Worm (Caenorhabditis elegans) whole organism, L1 larva: ENCODE data around the gene C06A6.2.
A peak's percentile ranks its signal among the peaks of the same experiment; 100 is the strongest.

Experiments
- C16A3.4 ChIP-seq: fragments of 150-350 bp; optimal IDR thresholded peaks from 2 replicates; lab custom pipeline; 2014; ENCODE audit warnings: missing biosample characterization, missing genetic modification characterization
- alr-1 ChIP-seq: fragments of 200-800 bp; sonication (Bioruptor generic); optimal IDR thresholded peaks from 2 replicates; lab custom pipeline; 2018; ENCODE audit warnings: borderline replicate concordance, mild to moderate bottlenecking, missing genetic modification characterization, missing compliant biosample characterization
- blmp-1 ChIP-seq: fragments of 150-350 bp; optimal IDR thresholded peaks from 2 replicates; lab custom pipeline; 2014; ENCODE audit warnings: missing biosample characterization, missing genetic modification characterization
- ces-1 ChIP-seq: fragments of 150-350 bp; optimal IDR thresholded peaks from 2 replicates; lab custom pipeline; 2014; ENCODE audit warnings: missing biosample characterization, missing genetic modification reagents, missing genetic modification characterization
- dsc-1 ChIP-seq: sonication (generic microtip); optimal IDR thresholded peaks from 2 replicates; lab custom pipeline; 2016; ENCODE audit warnings: mild to moderate bottlenecking, missing genetic modification characterization, missing compliant biosample characterization
- efl-1 ChIP-seq, 4 experiments: fragments of 150-350 bp; optimal IDR thresholded peaks in 3 of 4; peaks in 1 of 4; 1 replicate in 1 of 4; 2 replicates in 3 of 4; lab custom pipeline; 2014; ENCODE audit warnings: missing biosample characterization in 2 of 4, missing genetic modification characterization in 2 of 4, missing genetic modification reagents in 2 of 4
- efl-3 ChIP-seq: fragments of 200-800 bp; sonication (Bioruptor generic); optimal IDR thresholded peaks from 2 replicates; lab custom pipeline; 2018; ENCODE audit warnings: mild to moderate bottlenecking, missing genetic modification characterization, missing compliant biosample characterization
- egl-13 ChIP-seq: sonication (generic microtip); optimal IDR thresholded peaks from 2 replicates; lab custom pipeline; 2016; ENCODE audit warnings: missing genotype, missing genetic modification reagents, missing genetic modification characterization, missing compliant biosample characterization
- egl-27 ChIP-seq, 2 experiments: fragments of 150-350 bp in 1 of 2; sonication (generic microtip); optimal IDR thresholded peaks; 3 replicates each; lab custom pipeline; 2017 to 2018; ENCODE audit warnings: missing biosample characterization in 2 of 2, missing genetic modification characterization in 2 of 2, missing genetic modification reagents in 2 of 2
- elt-2 ChIP-seq: sonication (generic microtip); optimal IDR thresholded peaks from 2 replicates; lab custom pipeline; 2016; ENCODE audit warnings: missing genetic modification characterization, mild to moderate bottlenecking, inconsistent platforms, missing compliant biosample characterization, missing genetic modification reagents
- elt-3 ChIP-seq, 6 experiments: fragments of 150-350 bp in 1 of 6; sonication (generic microtip); optimal IDR thresholded peaks; 2 replicates each; lab custom pipeline; 2017 to 2018; ENCODE audit warnings: missing biosample characterization in 6 of 6, missing genetic modification characterization in 6 of 6, inconsistent platforms in 1 of 6
- ets-5 ChIP-seq: fragments of 200-800 bp; sonication (Bioruptor generic); IDR thresholded peaks from 2 replicates; pipeline ENCODE4 v1.3.6; 2022; ENCODE audit warnings: missing genetic modification characterization, missing compliant biosample characterization
- fkh-8 ChIP-seq: sonication (generic microtip); optimal IDR thresholded peaks from 2 replicates; lab custom pipeline; 2016; ENCODE audit warnings: mild to moderate bottlenecking, missing genetic modification characterization, missing compliant biosample characterization
- fos-1 ChIP-seq: fragments of 150-350 bp; optimal IDR thresholded peaks from 2 replicates; lab custom pipeline; 2014; ENCODE audit warnings: missing biosample characterization, missing genetic modification characterization
- grh-1 ChIP-seq: fragments of 200-800 bp; sonication (Bioruptor generic); IDR thresholded peaks from 2 replicates; pipeline ENCODE4 v1.3.6; 2022; ENCODE audit warnings: missing genetic modification reagents, missing genetic modification characterization, missing compliant biosample characterization
- hlh-17 ChIP-seq: fragments of 200-800 bp; sonication (Bioruptor generic); optimal IDR thresholded peaks from 2 replicates; lab custom pipeline; 2018; ENCODE audit warnings: missing genetic modification characterization, mild to moderate bottlenecking, missing compliant biosample characterization, moderate library complexity, borderline replicate concordance
- hpl-2 ChIP-seq: fragments of 150-350 bp; optimal IDR thresholded peaks from 2 replicates; lab custom pipeline; 2014; ENCODE audit warnings: missing biosample characterization, missing genetic modification reagents, missing genetic modification characterization
- irx-1 ChIP-seq: sonication (generic microtip); optimal IDR thresholded peaks from 2 replicates; lab custom pipeline; 2016; ENCODE audit warnings: missing genetic modification characterization, missing compliant biosample characterization
- lin-13 ChIP-seq: fragments of 150-350 bp; optimal IDR thresholded peaks from 2 replicates; lab custom pipeline; 2014; ENCODE audit warnings: missing biosample characterization, missing genetic modification reagents, missing genetic modification characterization
- lin-14 ChIP-seq: fragments of 200-800 bp; sonication (Bioruptor generic); optimal IDR thresholded peaks from 2 replicates; lab custom pipeline; 2018; ENCODE audit warnings: mild to moderate bottlenecking, missing genetic modification characterization, moderate library complexity, missing compliant biosample characterization
- lin-15B ChIP-seq: fragments of 150-350 bp; sonication (generic microtip); optimal IDR thresholded peaks from 3 replicates; lab custom pipeline; 2014; ENCODE audit warnings: missing biosample characterization, missing genetic modification characterization
- lin-35 ChIP-seq, 2 experiments: fragments of 150-350 bp; optimal IDR thresholded peaks; 2 replicates each; lab custom pipeline; 2014; ENCODE audit warnings: missing biosample characterization in 2 of 2, missing genetic modification characterization in 2 of 2, missing genetic modification reagents in 2 of 2
- lir-3 ChIP-seq: sonication (generic microtip); optimal IDR thresholded peaks from 2 replicates; lab custom pipeline; 2016; ENCODE audit warnings: mild to moderate bottlenecking, missing genetic modification characterization, moderate library complexity, missing compliant biosample characterization; ENCODE audit not compliant: poor library complexity
- lsy-2 ChIP-seq, 2 experiments: fragments of 150-350 bp; optimal IDR thresholded peaks; 2 replicates each; lab custom pipeline; 2014; ENCODE audit warnings: missing biosample characterization in 2 of 2, missing genetic modification characterization in 2 of 2
- mab-9 ChIP-seq: fragments of 200-800 bp; sonication (Bioruptor generic); IDR thresholded peaks from 2 replicates; pipeline ENCODE4 v1.3.6; 2022; ENCODE audit warnings: missing genetic modification reagents, missing genetic modification characterization, missing compliant biosample characterization
- mdl-1 ChIP-seq, 2 experiments: fragments of 150-350 bp; optimal IDR thresholded peaks; 2 replicates each; lab custom pipeline; 2014 to 2017; ENCODE audit warnings: missing biosample characterization in 2 of 2, missing genetic modification characterization in 2 of 2, inconsistent platforms in 1 of 2
- mef-2 ChIP-seq: fragments of 150-350 bp; optimal IDR thresholded peaks from 2 replicates; lab custom pipeline; 2014; ENCODE audit warnings: missing biosample characterization, missing genetic modification characterization
- nhr-12 ChIP-seq: sonication (generic microtip); optimal IDR thresholded peaks from 2 replicates; lab custom pipeline; 2017; ENCODE audit warnings: missing biosample characterization, missing genetic modification characterization
- nhr-20 ChIP-seq: sonication (generic microtip); optimal IDR thresholded peaks from 2 replicates; lab custom pipeline; 2016; ENCODE audit warnings: mild to moderate bottlenecking, missing genetic modification characterization, missing compliant biosample characterization
- nhr-237 ChIP-seq: fragments of 150-350 bp; optimal IDR thresholded peaks from 2 replicates; lab custom pipeline; 2014; ENCODE audit warnings: missing biosample characterization, missing genetic modification characterization
- nhr-28 ChIP-seq: fragments of 150-350 bp; optimal IDR thresholded peaks from 2 replicates; lab custom pipeline; 2014; ENCODE audit warnings: missing biosample characterization, missing genetic modification characterization
- nhr-47 ChIP-seq: sonication (generic microtip); optimal IDR thresholded peaks from 2 replicates; lab custom pipeline; 2016; ENCODE audit warnings: mild to moderate bottlenecking, missing genetic modification characterization, moderate library complexity, missing compliant biosample characterization
- nhr-71 ChIP-seq: sonication (generic microtip); optimal IDR thresholded peaks from 2 replicates; lab custom pipeline; 2016; ENCODE audit warnings: mild to moderate bottlenecking, missing genetic modification characterization, moderate library complexity, missing compliant biosample characterization
- nhr-76 ChIP-seq: sonication (generic microtip); optimal IDR thresholded peaks from 2 replicates; lab custom pipeline; 2017; ENCODE audit warnings: missing biosample characterization, missing genetic modification characterization
- pag-3 ChIP-seq: sonication (generic microtip); optimal IDR thresholded peaks from 2 replicates; lab custom pipeline; 2017; ENCODE audit warnings: missing genetic modification characterization, mild to moderate bottlenecking, missing compliant biosample characterization, antibody characterized with exemption, borderline replicate concordance; ENCODE audit not compliant: insufficient read depth
- skn-1 ChIP-seq: fragments of 150-350 bp; optimal IDR thresholded peaks from 2 replicates; lab custom pipeline; 2014; ENCODE audit warnings: missing biosample characterization, missing genetic modification characterization
- snpc-4 ChIP-seq: fragments of 150-350 bp; optimal IDR thresholded peaks from 2 replicates; lab custom pipeline; 2014; ENCODE audit warnings: missing biosample characterization, missing genetic modification characterization
- sox-4 ChIP-seq: sonication (generic microtip); optimal IDR thresholded peaks from 2 replicates; lab custom pipeline; 2016; ENCODE audit warnings: missing genetic modification characterization, missing compliant biosample characterization
- swsn-7 ChIP-seq: sonication (generic microtip); optimal IDR thresholded peaks from 2 replicates; lab custom pipeline; 2016; ENCODE audit warnings: missing genetic modification characterization, missing compliant biosample characterization
- tbx-2 ChIP-seq: sonication (generic microtip); optimal IDR thresholded peaks from 2 replicates; lab custom pipeline; 2016; ENCODE audit warnings: missing genetic modification characterization, missing compliant biosample characterization
- tlp-1 ChIP-seq: fragments of 150-350 bp; optimal IDR thresholded peaks from 2 replicates; lab custom pipeline; 2014; ENCODE audit warnings: missing biosample characterization, missing genetic modification characterization
- unc-30 ChIP-seq: sonication (generic microtip); optimal IDR thresholded peaks from 2 replicates; lab custom pipeline; 2017; ENCODE audit warnings: missing biosample characterization, missing genetic modification characterization
- unc-86 ChIP-seq: sonication (generic microtip); optimal IDR thresholded peaks from 2 replicates; lab custom pipeline; 2016; ENCODE audit warnings: missing genetic modification characterization, missing compliant biosample characterization
- vab-15 ChIP-seq: sonication (generic microtip); optimal IDR thresholded peaks from 2 replicates; lab custom pipeline; 2017; ENCODE audit warnings: missing genotype, mild to moderate bottlenecking, missing genetic modification characterization, missing compliant biosample characterization
- xbp-1 ChIP-seq: sonication (generic microtip); optimal IDR thresholded peaks from 2 replicates; lab custom pipeline; 2016; ENCODE audit warnings: missing genetic modification characterization, missing compliant biosample characterization
- ztf-4 ChIP-seq: fragments of 150-350 bp; optimal IDR thresholded peaks from 2 replicates; lab custom pipeline; 2014; ENCODE audit warnings: missing biosample characterization, missing genetic modification characterization

C06A6.2 gene

ce11 chrIV:7836491-7836890 lies 9.9 kb upstream of the C06A6.2 start:
- TF ChIP-seq lir-3 (tag; lab: Kevin White, UChicago), result no peak
- TF ChIP-seq blmp-1, result peak; percentile 79
- no peak for TF ChIP-seq hlh-17 (GFP tag; lab: Kevin White, UChicago)
- TF ChIP-seq tlp-1 (tag; lab: Kevin White, UChicago), result no peak
- no peak for TF ChIP-seq nhr-28 (tag; lab: Kevin White, UChicago)
- TF ChIP-seq nhr-76 (tag; lab: Kevin White, UChicago), result no peak
- no peak for TF ChIP-seq efl-1 (optimal IDR thresholded peaks at IDR 0.05; lab: Kevin White, UChicago)
- TF ChIP-seq efl-1 (GFP tag; optimal IDR thresholded peaks at IDR 0.05 in 1 of 2; lab: Kevin White, UChicago), result peak in 1 of 2 experiments; percentile 51
- no peak for TF ChIP-seq irx-1 (tag; lab: Kevin White, UChicago)
- peak; percentile 51; the same call in 1 of the 2 replicates for TF ChIP-seq grh-1 (GFP tag; lab: Robert Waterston, UW)
- no peak for TF ChIP-seq nhr-237
- no peak for TF ChIP-seq efl-3 (GFP tag; lab: Kevin White, UChicago)

ce11 chrIV:7838426-7838825 lies 8.0 kb upstream of the C06A6.2 start, which contains the start of gene C06A6.7:
Gene C06A6.7, minus strand, starts transcription at chrIV:7838526.
- TF ChIP-seq lin-13 (no peak), egl-27 (tag; optimal IDR thresholded peaks at IDR 0.05; lab: Kevin White, UChicago) (no peak), irx-1 (tag; lab: Kevin White, UChicago) (no peak), nhr-12 (tag; lab: Kevin White, UChicago) (no peak), lir-3 (tag; lab: Kevin White, UChicago) (no peak), fos-1 (tag; lab: Kevin White, UChicago) (no peak), xbp-1 (tag; lab: Kevin White, UChicago) (no peak), sox-4 (tag; lab: Kevin White, UChicago) (no peak), snpc-4 (tag; lab: Kevin White, UChicago) (no peak), ets-5 (GFP tag; lab: Robert Waterston, UW) (no peak), pag-3 (no peak), unc-30 (tag; lab: Kevin White, UChicago) (no peak), vab-15 (tag; lab: Kevin White, UChicago) (no peak)

- TF ChIP-seq egl-13 (peak; percentile 20), C16A3.4 (tag; lab: Kevin White, UChicago) (no peak), alr-1 (tag; lab: Kevin White, UChicago) (no peak), unc-86 (tag; lab: Kevin White, UChicago) (peak; percentile 19), lin-14 (peak; percentile 33), swsn-7 (tag; lab: Kevin White, UChicago) (peak; percentile 6), fkh-8 (peak; percentile 92), lsy-2 (tag; optimal IDR thresholded peaks at IDR 0.05; lab: Kevin White, UChicago) (peak in 1 of 2 experiments; percentile 4), skn-1 (no peak), nhr-71 (tag; lab: Kevin White, UChicago) (peak; percentile 34), nhr-47 (tag; lab: Kevin White, UChicago) (peak; percentile 45), efl-1 (optimal IDR thresholded peaks at IDR 0.05; lab: Kevin White, UChicago) (no peak), efl-1 (GFP tag; optimal IDR thresholded peaks at IDR 0.05 in 1 of 2; lab: Kevin White, UChicago) (peak in 1 of 2 experiments; percentile 82), nhr-20 (peak; percentile 10), dsc-1 (tag; lab: Kevin White, UChicago) (peak; percentile 73), ets-5 (GFP tag; lab: Robert Waterston, UW) (no peak), hpl-2 (GFP tag; lab: Kevin White, UChicago) (no peak)
Measured at ce11 chrIV:7839923-7840322, 6.5 kb upstream of the C06A6.2 start.

- peak in 1 of 2 experiments; percentile 47 for TF ChIP-seq lin-35 (GFP tag; optimal IDR thresholded peaks at IDR 0.05; lab: Kevin White, UChicago)
- peak; percentile 80 for TF ChIP-seq elt-2 (tag; lab: Kevin White, UChicago)
- TF ChIP-seq tbx-2 (tag; lab: Kevin White, UChicago), result no peak
- TF ChIP-seq lsy-2 (tag; optimal IDR thresholded peaks at IDR 0.05; lab: Kevin White, UChicago), result no peak
- TF ChIP-seq nhr-28 (tag; lab: Kevin White, UChicago), result no peak
- no peak for TF ChIP-seq ztf-4 (tag; lab: Kevin White, UChicago)
- TF ChIP-seq lin-15B, result no peak
- no peak for TF ChIP-seq ces-1 (GFP tag; lab: Kevin White, UChicago)
- peak; percentile 7 for TF ChIP-seq lin-14
- no peak for TF ChIP-seq nhr-47 (tag; lab: Kevin White, UChicago)
- no peak for TF ChIP-seq mdl-1 (tag; optimal IDR thresholded peaks at IDR 0.05; lab: Kevin White, UChicago)
- no peak for TF ChIP-seq dsc-1 (tag; lab: Kevin White, UChicago)
- no peak for TF ChIP-seq mab-9 (GFP tag; lab: Robert Waterston, UW)
- TF ChIP-seq efl-1 (optimal IDR thresholded peaks at IDR 0.05; lab: Kevin White, UChicago), result no peak
- TF ChIP-seq efl-1 (GFP tag; optimal IDR thresholded peaks at IDR 0.05 in 1 of 2; lab: Kevin White, UChicago), result peak in 1 of 2 experiments; percentile 82
- no peak for TF ChIP-seq elt-3 (tag; optimal IDR thresholded peaks at IDR 0.05; lab: Kevin White, UChicago)
- TF ChIP-seq mef-2 (tag; lab: Kevin White, UChicago), result no peak
- no peak for TF ChIP-seq egl-27 (tag; optimal IDR thresholded peaks at IDR 0.05; lab: Kevin White, UChicago)
- TF ChIP-seq, all 84 proteins: peak for 4
Measured at ce11 chrIV:7841218-7841617, 5.2 kb upstream of the C06A6.2 start.
